Worm (Caenorhabditis elegans): ENCODE data around the gene F48G7.10.

DNA sequence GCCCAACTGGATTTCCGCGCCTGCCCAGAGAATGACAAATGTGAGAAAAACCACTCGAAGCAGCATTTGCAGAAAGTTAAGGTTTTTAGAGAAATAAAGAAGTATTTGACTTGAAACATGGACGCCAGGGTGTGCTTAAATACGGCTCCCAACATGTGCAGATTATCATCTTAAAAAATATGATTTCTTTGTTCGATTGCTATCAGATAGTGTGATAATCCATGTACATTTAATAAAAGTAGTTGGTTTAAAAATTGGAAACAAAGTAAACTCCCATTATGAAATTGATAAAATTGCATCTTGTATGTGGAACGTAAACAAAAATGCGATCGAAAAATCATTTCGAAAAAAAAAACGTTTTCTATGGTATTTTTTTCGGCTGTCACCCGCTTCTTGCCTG is 7.2 kb downstream of the F48G7.10 start, which contains the start of gene F48G7.8:
- TF ChIP-seq unc-62 (GFP tag; optimal IDR thresholded peaks at IDR 0.05) = no peak
- no peak for TF ChIP-seq somi-1 (GFP tag; optimal IDR thresholded peaks at IDR 0.05)
- no peak for TF ChIP-seq bed-2 (GFP tag; IDR thresholded peaks at IDR 0.05)
- TF ChIP-seq pha-4 (tag; optimal IDR thresholded peaks at IDR 0.05) = no peak
- no peak for TF ChIP-seq ama-1 (optimal IDR thresholded peaks at IDR 0.05)
- no peak for TF ChIP-seq ama-1 (GFP tag; optimal IDR thresholded peaks at IDR 0.05)

Data from whole organism, young adult.